ENCODE assay signal across 6 worm cellular contexts in genomic region chrIV:12044844-12045738, ce11.
TF ChIP-seq lines count a peak whose summit lies in the region.

No protein-coding gene starts in this region.

TF ChIP-seq in whole organism, L1 larva, 84 proteins besides CTCF, POLR2A, EP300 and RAD21 (continues in another document):
- no peak for TF ChIP-seq dsc-1 (tag; optimal IDR thresholded peaks at IDR 0.05; lab: Kevin White, UChicago)
- TF ChIP-seq lin-13 (GFP tag; optimal IDR thresholded peaks at IDR 0.05; lab: Kevin White, UChicago) = no peak
- no peak for TF ChIP-seq mab-9 (GFP tag; IDR thresholded peaks at IDR 0.05; lab: Robert Waterston, UW)
- no peak for TF ChIP-seq Y116A8C.19 (tag; optimal IDR thresholded peaks at IDR 0.05; lab: Kevin White, UChicago; ENCODE audit: borderline replicate concordance)
- TF ChIP-seq snu-23 (GFP tag; optimal IDR thresholded peaks at IDR 0.05; lab: Kevin White, UChicago) = peak; percentile 59
- TF ChIP-seq nhr-19 (GFP tag; conservative IDR thresholded peaks at IDR 0.05; lab: Robert Waterston, UW) = peak; percentile 22
- TF ChIP-seq efl-1 (optimal IDR thresholded peaks at IDR 0.05; lab: Kevin White, UChicago) = peak in 1 of 2 experiments; percentile 10
- peak in 1 of 2 experiments; percentile 92 for TF ChIP-seq efl-1 (GFP tag; optimal IDR thresholded peaks at IDR 0.05 in 1 of 2; lab: Kevin White, UChicago)
- TF ChIP-seq ces-1 (GFP tag; optimal IDR thresholded peaks at IDR 0.05; lab: Kevin White, UChicago) = no peak
- TF ChIP-seq hlh-17 (GFP tag; optimal IDR thresholded peaks at IDR 0.05; lab: Kevin White, UChicago; ENCODE audit: borderline replicate concordance) = no peak
- TF ChIP-seq jun-1 (tag; optimal IDR thresholded peaks at IDR 0.05; lab: Kevin White, UChicago) = no peak
- peak; percentile 92 for TF ChIP-seq nhr-85 (tag; lab: Kevin White, UChicago)
- TF ChIP-seq lir-3 (tag; optimal IDR thresholded peaks at IDR 0.05; lab: Kevin White, UChicago; ENCODE audit: poor library complexity) = no peak
- TF ChIP-seq unc-130 (tag; optimal IDR thresholded peaks at IDR 0.05; lab: Kevin White, UChicago) = peak; percentile 19
- TF ChIP-seq ztf-4 (tag; optimal IDR thresholded peaks at IDR 0.05; lab: Kevin White, UChicago) = no peak

TF ChIP-seq in whole organism, L2 larva, 48 proteins besides CTCF, POLR2A, EP300 and RAD21 (continues in another document):
- peak in 1 of 2 experiments; percentile 21 for TF ChIP-seq lsy-2 (tag; optimal IDR thresholded peaks at IDR 0.05; lab: Kevin White, UChicago)
- TF ChIP-seq zag-1 (tag; optimal IDR thresholded peaks at IDR 0.05; lab: Kevin White, UChicago) = no peak
- peak; percentile 64 for TF ChIP-seq nhr-129 (tag; optimal IDR thresholded peaks at IDR 0.05; lab: Kevin White, UChicago)
- no peak for TF ChIP-seq ztf-1 (GFP tag; conservative IDR thresholded peaks at IDR 0.05; lab: Robert Waterston, UW)
- no peak for TF ChIP-seq ztf-4 (tag; optimal IDR thresholded peaks at IDR 0.05; lab: Kevin White, UChicago)
- TF ChIP-seq blmp-1 (tag; optimal IDR thresholded peaks at IDR 0.05; lab: Kevin White, UChicago; ENCODE audit: insufficient read depth) = peak; percentile 56
- no peak for TF ChIP-seq mab-5 (tag; optimal IDR thresholded peaks at IDR 0.05; lab: Kevin White, UChicago)
- TF ChIP-seq F13H6.1 (tag; optimal IDR thresholded peaks at IDR 0.05; lab: Kevin White, UChicago) = no peak
- no peak for TF ChIP-seq ZK546.5 (tag; optimal IDR thresholded peaks at IDR 0.05; lab: Kevin White, UChicago)
- no peak for TF ChIP-seq lin-39 (tag; optimal IDR thresholded peaks at IDR 0.05; lab: Kevin White, UChicago)
- peak; percentile 59 for TF ChIP-seq sma-3 (GFP tag; optimal IDR thresholded peaks at IDR 0.05; lab: Kevin White, UChicago)
- TF ChIP-seq peb-1 (tag; optimal IDR thresholded peaks at IDR 0.05; lab: Kevin White, UChicago) = no peak
- peak; percentile 83 for TF ChIP-seq sma-9 (GFP tag; optimal IDR thresholded peaks at IDR 0.05; lab: Kevin White, UChicago)
- TF ChIP-seq sma-9 (tag; optimal IDR thresholded peaks at IDR 0.05; lab: Kevin White, UChicago) = no peak
- TF ChIP-seq aly-2 (tag; optimal IDR thresholded peaks at IDR 0.05; lab: Kevin White, UChicago) = no peak
- TF ChIP-seq nhr-25 (tag; optimal IDR thresholded peaks at IDR 0.05; lab: Kevin White, UChicago) = peak; percentile 36

TF ChIP-seq in whole organism, L3 larva, 47 proteins besides CTCF, POLR2A, EP300 and RAD21 (continues in another document):
- TF ChIP-seq unc-39 (tag; optimal IDR thresholded peaks at IDR 0.05; lab: Kevin White, UChicago) (no peak), elt-1 (tag; optimal IDR thresholded peaks at IDR 0.05; lab: Kevin White, UChicago) (peak; percentile 8), ceh-28 (tag; optimal IDR thresholded peaks at IDR 0.05; lab: Kevin White, UChicago) (no peak), egl-5 (tag; optimal IDR thresholded peaks at IDR 0.05; lab: Kevin White, UChicago) (no peak), egl-27 (tag; optimal IDR thresholded peaks at IDR 0.05; lab: Kevin White, UChicago) (no peak), nhr-76 (tag; optimal IDR thresholded peaks at IDR 0.05; lab: Kevin White, UChicago) (no peak), nhr-25 (tag; optimal IDR thresholded peaks at IDR 0.05; lab: Kevin White, UChicago) (no peak), nhr-23 (tag; optimal IDR thresholded peaks at IDR 0.05; lab: Kevin White, UChicago) (peak; percentile 60), unc-62 (GFP tag; optimal IDR thresholded peaks at IDR 0.05; lab: Kevin White, UChicago) (no peak), pqm-1 (tag; optimal IDR thresholded peaks at IDR 0.05; lab: Kevin White, UChicago) (peak; percentile 16), nhr-12 (tag; optimal IDR thresholded peaks at IDR 0.05; lab: Kevin White, UChicago) (no peak), pha-4 (tag; optimal IDR thresholded peaks at IDR 0.05; lab: Kevin White, UChicago) (no peak), aly-2 (tag; optimal IDR thresholded peaks at IDR 0.05; lab: Kevin White, UChicago) (no peak), ceh-9 (tag; optimal IDR thresholded peaks at IDR 0.05; lab: Kevin White, UChicago) (no peak), snpc-4 (tag; optimal IDR thresholded peaks at IDR 0.05; lab: Kevin White, UChicago) (no peak), nhr-43 (tag; optimal IDR thresholded peaks at IDR 0.05; lab: Kevin White, UChicago; ENCODE audit: poor library complexity, severe bottlenecking) (peak; percentile 62), zag-1 (tag; optimal IDR thresholded peaks at IDR 0.05; lab: Kevin White, UChicago) (no peak)

TF ChIP-seq in whole organism, L4 larva, 104 proteins besides CTCF, POLR2A, EP300 and RAD21:
- TF ChIP-seq lsy-2 (tag; optimal IDR thresholded peaks at IDR 0.05; lab: Kevin White, UChicago) (peak in 1 of 2 experiments; percentile 6), dve-1 (tag; optimal IDR thresholded peaks at IDR 0.05; lab: Kevin White, UChicago; ENCODE audit: insufficient read depth) (peak; percentile 6), hlh-11 (tag; optimal IDR thresholded peaks at IDR 0.05; lab: Kevin White, UChicago) (peak; percentile 25), sdz-12 (GFP tag; optimal IDR thresholded peaks at IDR 0.05; lab: Kevin White, UChicago) (no peak), daf-8 (GFP tag; IDR thresholded peaks at IDR 0.05; lab: Robert Waterston, UW) (no peak), nhr-28 (tag; optimal IDR thresholded peaks at IDR 0.05; lab: Kevin White, UChicago) (peak; percentile 69), pqm-1 (tag; optimal IDR thresholded peaks at IDR 0.05; lab: Kevin White, UChicago) (peak; percentile 48), dpl-1 (GFP tag; optimal IDR thresholded peaks at IDR 0.05; lab: Kevin White, UChicago) (peak; percentile 3)

TF ChIP-seq in whole organism, mixed stage, embryonic, 35 proteins besides CTCF, POLR2A, EP300 and RAD21:
- TF ChIP-seq elt-1 (tag; optimal IDR thresholded peaks at IDR 0.05; lab: Kevin White, UChicago; ENCODE audit: borderline replicate concordance, insufficient read depth) = peak; percentile 42
- TF ChIP-seq zip-8 (tag; optimal IDR thresholded peaks at IDR 0.05; lab: Kevin White, UChicago) = peak; percentile 84
- TF ChIP-seq lin-32 (GFP tag; optimal IDR thresholded peaks at IDR 0.05; lab: Kevin White, UChicago) = no peak

TF ChIP-seq in whole organism, young adult, 124 proteins besides CTCF, POLR2A, EP300 and RAD21:
- TF ChIP-seq nhr-80 (tag; optimal IDR thresholded peaks at IDR 0.05; lab: Kevin White, UChicago) = peak; percentile 50
- TF ChIP-seq hsf-1 (GFP tag; IDR thresholded peaks at IDR 0.05; lab: Robert Waterston, UW) = no peak
- no peak for TF ChIP-seq ceh-100 (GFP tag; IDR thresholded peaks at IDR 0.05; lab: Robert Waterston, UW)
